Worm (Caenorhabditis elegans) whole organism, L2 larva: ENCODE data around the gene ZK632.10.

Experiments used
- C34F6.9 ChIP-seq: fragments of 150-350 bp; optimal IDR thresholded peaks from 2 replicates; lab custom pipeline; 2014; ENCODE audit warnings: missing biosample characterization, missing genetic modification characterization
- F13H6.1 ChIP-seq: sonication (generic microtip); optimal IDR thresholded peaks from 2 replicates; lab custom pipeline; 2016; ENCODE audit warnings: missing genetic modification characterization, missing compliant biosample characterization
- R02D3.7 ChIP-seq: fragments of 150-350 bp; optimal IDR thresholded peaks from 2 replicates; lab custom pipeline; 2014; ENCODE audit warnings: missing biosample characterization, missing genetic modification characterization
- Y55F3AM.14 ChIP-seq: fragments of 200-800 bp; sonication (Bioruptor generic); optimal IDR thresholded peaks from 2 replicates; lab custom pipeline; 2018; ENCODE audit warnings: mild to moderate bottlenecking, missing genetic modification characterization, missing compliant biosample characterization
- ZK546.5 ChIP-seq: sonication (generic microtip); optimal IDR thresholded peaks from 2 replicates; lab custom pipeline; 2017; ENCODE audit warnings: missing biosample characterization, missing genetic modification characterization
- alr-1 ChIP-seq: fragments of 150-350 bp; optimal IDR thresholded peaks from 2 replicates; lab custom pipeline; 2014; ENCODE audit warnings: missing biosample characterization, missing genetic modification characterization
- aly-2 ChIP-seq: fragments of 150-350 bp; optimal IDR thresholded peaks from 2 replicates; lab custom pipeline; 2014; ENCODE audit warnings: missing biosample characterization, missing genetic modification characterization
- ama-1 ChIP-seq: fragments of 150-350 bp; optimal IDR thresholded peaks from 2 replicates; lab custom pipeline; 2018; ENCODE audit warnings: inconsistent platforms
- blmp-1 ChIP-seq: sonication (generic microtip); optimal IDR thresholded peaks from 2 replicates; lab custom pipeline; 2017; ENCODE audit warnings: missing genetic modification characterization, mild to moderate bottlenecking, missing compliant biosample characterization, antibody characterized with exemption, moderate library complexity; ENCODE audit not compliant: insufficient read depth
- ceh-16 ChIP-seq: fragments of 150-350 bp; optimal IDR thresholded peaks from 2 replicates; lab custom pipeline; 2014; ENCODE audit warnings: missing biosample characterization, missing genetic modification characterization
- ceh-82 ChIP-seq: fragments of 150-350 bp; optimal IDR thresholded peaks from 2 replicates; lab custom pipeline; 2014; ENCODE audit warnings: missing biosample characterization, missing genetic modification characterization
- crh-2 ChIP-seq: sonication (generic microtip); optimal IDR thresholded peaks from 2 replicates; lab custom pipeline; 2017; ENCODE audit warnings: missing biosample characterization, missing genetic modification characterization
- dmd-4 ChIP-seq: sonication (generic microtip); optimal IDR thresholded peaks from 2 replicates; lab custom pipeline; 2017; ENCODE audit warnings: missing biosample characterization, missing genetic modification characterization
- egl-27 ChIP-seq: sonication (generic microtip); optimal IDR thresholded peaks from 3 replicates; lab custom pipeline; 2017; ENCODE audit warnings: missing biosample characterization, missing genetic modification reagents, missing genetic modification characterization
- elt-1 ChIP-seq: fragments of 150-350 bp; optimal IDR thresholded peaks from 2 replicates; lab custom pipeline; 2014; ENCODE audit warnings: missing biosample characterization, missing genetic modification characterization
- elt-3 ChIP-seq: sonication (generic microtip); optimal IDR thresholded peaks from 2 replicates; lab custom pipeline; 2017; ENCODE audit warnings: missing biosample characterization, missing genetic modification characterization
- fos-1 ChIP-seq: fragments of 150-350 bp; optimal IDR thresholded peaks from 2 replicates; lab custom pipeline; 2014; ENCODE audit warnings: missing biosample characterization, missing genetic modification characterization
- gmeb-1 ChIP-seq: fragments of 150-350 bp; optimal IDR thresholded peaks from 2 replicates; lab custom pipeline; 2014; ENCODE audit warnings: missing biosample characterization, missing genetic modification characterization
- lin-11 ChIP-seq: fragments of 150-350 bp; sonication (generic microtip); optimal IDR thresholded peaks from 2 replicates; lab custom pipeline; 2014; ENCODE audit warnings: missing biosample characterization, missing genetic modification characterization, inconsistent platforms, mixed read lengths
- lin-13 ChIP-seq: fragments of 150-350 bp; optimal IDR thresholded peaks from 2 replicates; lab custom pipeline; 2014; ENCODE audit warnings: missing biosample characterization, missing genetic modification reagents, missing genetic modification characterization
- lin-39 ChIP-seq: fragments of 150-350 bp; optimal IDR thresholded peaks from 2 replicates; lab custom pipeline; 2014; ENCODE audit warnings: missing biosample characterization, missing genetic modification reagents, missing genetic modification characterization
- lsy-2 ChIP-seq, 2 experiments: fragments of 150-350 bp in 1 of 2; sonication (generic microtip) in 1 of 2; optimal IDR thresholded peaks; 2 replicates each; lab custom pipeline; 2014 to 2017; ENCODE audit warnings: missing biosample characterization in 2 of 2, missing genetic modification characterization in 2 of 2
- mab-5 ChIP-seq: fragments of 150-350 bp; optimal IDR thresholded peaks from 2 replicates; lab custom pipeline; 2014; ENCODE audit warnings: missing biosample characterization, missing genetic modification characterization
- mbf-1 ChIP-seq: sonication (generic microtip); optimal IDR thresholded peaks from 2 replicates; lab custom pipeline; 2017; ENCODE audit warnings: missing biosample characterization, missing genetic modification characterization
- mdl-1 ChIP-seq, 2 experiments: fragments of 150-350 bp in 1 of 2; sonication (generic microtip) in 1 of 2; optimal IDR thresholded peaks; 2 replicates each; lab custom pipeline; 2017; ENCODE audit warnings: missing biosample characterization in 2 of 2, missing genetic modification characterization in 2 of 2
- nhr-10 ChIP-seq: sonication (generic microtip); optimal IDR thresholded peaks from 2 replicates; lab custom pipeline; 2017; ENCODE audit warnings: missing biosample characterization, missing genetic modification characterization
- nhr-11 ChIP-seq: fragments of 150-350 bp; optimal IDR thresholded peaks from 2 replicates; lab custom pipeline; 2014; ENCODE audit warnings: missing biosample characterization, missing genetic modification characterization
- nhr-12 ChIP-seq: fragments of 150-350 bp; optimal IDR thresholded peaks from 2 replicates; lab custom pipeline; 2014; ENCODE audit warnings: missing biosample characterization, missing genetic modification characterization
- nhr-129 ChIP-seq: fragments of 150-350 bp; optimal IDR thresholded peaks from 2 replicates; lab custom pipeline; 2014; ENCODE audit warnings: missing biosample characterization, missing genetic modification characterization
- nhr-21 ChIP-seq: fragments of 150-350 bp; optimal IDR thresholded peaks from 2 replicates; lab custom pipeline; 2014; ENCODE audit warnings: missing biosample characterization, missing genetic modification characterization
- nhr-23 ChIP-seq: fragments of 150-350 bp; optimal IDR thresholded peaks from 2 replicates; lab custom pipeline; 2014; ENCODE audit warnings: missing biosample characterization, missing genetic modification reagents, missing genetic modification characterization
- nhr-237 ChIP-seq: fragments of 150-350 bp; optimal IDR thresholded peaks from 2 replicates; lab custom pipeline; 2014; ENCODE audit warnings: missing biosample characterization, missing genetic modification characterization
- nhr-25 ChIP-seq: fragments of 150-350 bp; sonication (generic microtip); optimal IDR thresholded peaks from 3 replicates; lab custom pipeline; 2014; ENCODE audit warnings: missing biosample characterization, missing genetic modification characterization
- nhr-6 ChIP-seq: fragments of 150-350 bp; optimal IDR thresholded peaks from 2 replicates; lab custom pipeline; 2014; ENCODE audit warnings: missing biosample characterization, missing genetic modification characterization
- nhr-77 ChIP-seq: fragments of 150-350 bp; optimal IDR thresholded peaks from 2 replicates; lab custom pipeline; 2014; ENCODE audit warnings: missing biosample characterization, missing genetic modification characterization
- peb-1 ChIP-seq: fragments of 150-350 bp; optimal IDR thresholded peaks from 2 replicates; lab custom pipeline; 2014; ENCODE audit warnings: missing biosample characterization, missing genetic modification characterization
- sem-4 ChIP-seq: fragments of 150-350 bp; optimal IDR thresholded peaks from 2 replicates; lab custom pipeline; 2014; ENCODE audit warnings: missing biosample characterization, missing genetic modification reagents, missing genetic modification characterization
- skn-1 ChIP-seq: sonication (generic microtip); optimal IDR thresholded peaks from 2 replicates; lab custom pipeline; 2017; ENCODE audit warnings: missing biosample characterization, missing genetic modification characterization
- sma-3 ChIP-seq: sonication (generic microtip); optimal IDR thresholded peaks from 2 replicates; lab custom pipeline; 2016; ENCODE audit warnings: missing genetic modification reagents, missing genetic modification characterization, missing compliant biosample characterization
- sma-9 ChIP-seq, 2 experiments: fragments of 150-350 bp in 1 of 2; sonication (generic microtip) in 1 of 2; optimal IDR thresholded peaks; 2 replicates each; lab custom pipeline; 2014 to 2016; ENCODE audit warnings: missing genetic modification characterization in 2 of 2, mild to moderate bottlenecking in 1 of 2, missing biosample characterization in 1 of 2, missing compliant biosample characterization in 1 of 2, missing genetic modification reagents in 1 of 2, moderate library complexity in 1 of 2
- snpc-4 ChIP-seq: fragments of 150-350 bp; optimal IDR thresholded peaks from 2 replicates; lab custom pipeline; 2014; ENCODE audit warnings: missing biosample characterization, missing genetic modification characterization
- unc-39 ChIP-seq: fragments of 150-350 bp; optimal IDR thresholded peaks from 2 replicates; lab custom pipeline; 2014; ENCODE audit warnings: missing biosample characterization, missing genetic modification characterization
- unc-55 ChIP-seq: fragments of 150-350 bp; sonication (generic microtip); optimal IDR thresholded peaks from 3 replicates; lab custom pipeline; 2014; ENCODE audit warnings: missing biosample characterization, missing genetic modification reagents, missing genetic modification characterization
- unc-62 ChIP-seq: fragments of 150-350 bp; optimal IDR thresholded peaks from 2 replicates; lab custom pipeline; 2014; ENCODE audit warnings: missing biosample characterization, missing genetic modification reagents, missing genetic modification characterization
- zag-1 ChIP-seq: fragments of 150-350 bp; optimal IDR thresholded peaks from 2 replicates; lab custom pipeline; 2014; ENCODE audit warnings: missing biosample characterization, missing genetic modification characterization
- ztf-1 ChIP-seq: fragments of 200-800 bp; sonication (Bioruptor generic); conservative IDR thresholded peaks from 2 replicates; pipeline ENCODE4 v1.3.6; 2022; ENCODE audit warnings: missing genetic modification characterization, missing compliant biosample characterization
- ztf-11 ChIP-seq: sonication (generic microtip); optimal IDR thresholded peaks from 2 replicates; lab custom pipeline; 2017; ENCODE audit warnings: missing biosample characterization, missing genetic modification characterization
- ztf-4 ChIP-seq: fragments of 150-350 bp; optimal IDR thresholded peaks from 2 replicates; lab custom pipeline; 2014; ENCODE audit warnings: missing biosample characterization, missing genetic modification characterization

ZK632.10 gene

ce11 chrIII:9806968-9807559, 20.5 kb downstream of the ZK632.10 start, which contains the start of gene ZK632.4:
ZK632.4 (minus strand) TSS chrIII:9807454.
- TF ChIP-seq sma-9 (GFP tag; optimal IDR thresholded peaks at IDR 0.05; lab: Kevin White, UChicago) (peak; percentile 56), sma-9 (tag; optimal IDR thresholded peaks at IDR 0.05; lab: Kevin White, UChicago) (no peak), nhr-25 (tag; lab: Kevin White, UChicago) (peak; percentile 28), mbf-1 (no peak), nhr-129 (tag; lab: Kevin White, UChicago) (peak; percentile 10)

- TF ChIP-seq R02D3.7 (tag; lab: Kevin White, UChicago) (no peak), ceh-16 (tag; lab: Kevin White, UChicago) (no peak), nhr-6 (no peak), peb-1 (no peak), sem-4 (tag; lab: Kevin White, UChicago) (no peak), snpc-4 (tag; lab: Kevin White, UChicago) (no peak), lsy-2 (tag; optimal IDR thresholded peaks at IDR 0.05; lab: Kevin White, UChicago) (peak in 1 of 2 experiments; percentile 19), mdl-1 (tag; optimal IDR thresholded peaks at IDR 0.05; lab: Kevin White, UChicago) (no peak), lin-39 (tag; lab: Kevin White, UChicago) (no peak), C34F6.9 (no peak), ztf-4 (tag; lab: Kevin White, UChicago) (peak; percentile 46), fos-1 (tag; lab: Kevin White, UChicago) (no peak), unc-39 (tag; lab: Kevin White, UChicago) (no peak), egl-27 (tag; lab: Kevin White, UChicago) (no peak), crh-2 (tag; lab: Kevin White, UChicago) (no peak), skn-1 (tag; lab: Kevin White, UChicago) (no peak), gmeb-1 (tag; lab: Kevin White, UChicago) (peak; percentile 19), sma-9 (GFP tag; optimal IDR thresholded peaks at IDR 0.05; lab: Kevin White, UChicago) (no peak), sma-9 (tag; optimal IDR thresholded peaks at IDR 0.05; lab: Kevin White, UChicago) (no peak), alr-1 (no peak), zag-1 (tag; lab: Kevin White, UChicago) (no peak), nhr-77 (no peak), nhr-10 (tag; lab: Kevin White, UChicago) (no peak), nhr-129 (tag; lab: Kevin White, UChicago) (peak; percentile 96), lin-13 (GFP tag; lab: Kevin White, UChicago) (peak; percentile 37), ama-1 (lab: Kevin White, UChicago) (no peak), blmp-1 (tag; lab: Kevin White, UChicago) (no peak), nhr-12 (tag; lab: Kevin White, UChicago) (no peak), sma-3 (peak; percentile 42), ceh-82 (tag; lab: Kevin White, UChicago) (no peak), dmd-4 (tag; lab: Kevin White, UChicago) (no peak), Y55F3AM.14 (no peak), lin-11 (tag; lab: Kevin White, UChicago) (no peak), unc-55 (GFP tag; lab: Kevin White, UChicago) (no peak), nhr-23 (tag; lab: Kevin White, UChicago) (no peak), nhr-25 (tag; lab: Kevin White, UChicago) (no peak), unc-62 (GFP tag; lab: Kevin White, UChicago) (no peak), elt-1 (tag; lab: Kevin White, UChicago) (no peak), ztf-11 (tag; lab: Kevin White, UChicago) (no peak), F13H6.1 (tag; lab: Kevin White, UChicago) (no peak), mab-5 (no peak), ZK546.5 (tag; lab: Kevin White, UChicago) (no peak), aly-2 (no peak), elt-3 (no peak), nhr-21 (tag; lab: Kevin White, UChicago) (peak; percentile 26), nhr-237 (tag; lab: Kevin White, UChicago) (no peak), nhr-11 (no peak), ztf-1 (GFP tag; lab: Robert Waterston, UW) (no peak), mbf-1 (no peak)
Measured at ce11 chrIII:9804997-9805610, 22.4 kb downstream of the ZK632.10 start, which contains the start of gene riok-3. riok-3 (minus strand) TSS chrIII:9805011.
